Fruit fly (Drosophila melanogaster): ENCODE results near the gene Tsen2.

The Tsen2 gene

dm6 chr2L:16710234-16710633 is 19.3 kb upstream of the Tsen2 start:
- TF ChIP-seq noc (tag; optimal IDR thresholded peaks at IDR 0.05) = no peak

dm6 chr2L:16710677-16711076 is 18.9 kb upstream of the Tsen2 start:
- no peak for TF ChIP-seq noc (tag; optimal IDR thresholded peaks at IDR 0.05)

dm6 chr2L:16711891-16712290 is 17.7 kb upstream of the Tsen2 start:
- no peak for TF ChIP-seq noc (tag; optimal IDR thresholded peaks at IDR 0.05)

dm6 chr2L:16713929-16714328 is 15.6 kb upstream of the Tsen2 start:
- TF ChIP-seq noc (tag; optimal IDR thresholded peaks at IDR 0.05) = no peak

- no peak for TF ChIP-seq noc (tag; optimal IDR thresholded peaks at IDR 0.05)
Measured at dm6 chr2L:16715133-16715833, 14.3 kb upstream of the Tsen2 start.

- peak; percentile 83 for TF ChIP-seq noc (tag; optimal IDR thresholded peaks at IDR 0.05)
Measured at dm6 chr2L:16715841-16716701, 13.5 kb upstream of the Tsen2 start, which contains the start of the genes Cyt-c-d and CG31808. Cyt-c-d (plus strand) TSS chr2L:16715891. CG31808 (minus strand) TSS chr2L:16716195.

dm6 chr2L:16716771-16717170 is 12.8 kb upstream of the Tsen2 start:
- TF ChIP-seq noc (tag; optimal IDR thresholded peaks at IDR 0.05) = no peak

dm6 chr2L:16718446-16719173 is 11.0 kb upstream of the Tsen2 start:
- no peak for TF ChIP-seq noc (tag; optimal IDR thresholded peaks at IDR 0.05)

dm6 chr2L:16719643-16720515 is 9.7 kb upstream of the Tsen2 start, which contains the start of gene Cyt-c-p:
Cyt-c-p (plus strand) TSS chr2L:16719932.
- peak; percentile 49 for TF ChIP-seq noc (tag; optimal IDR thresholded peaks at IDR 0.05)

- peak; percentile 80 for TF ChIP-seq noc (tag; optimal IDR thresholded peaks at IDR 0.05)
Measured at dm6 chr2L:16720707-16721700, 8.6 kb upstream of the Tsen2 start.

- no peak for TF ChIP-seq noc (tag; optimal IDR thresholded peaks at IDR 0.05)
Measured at dm6 chr2L:16722596-16722995, 7.0 kb upstream of the Tsen2 start.

- peak; percentile 53 for TF ChIP-seq noc (tag; optimal IDR thresholded peaks at IDR 0.05)
Measured at dm6 chr2L:16727578-16728023, 2.0 kb upstream of the Tsen2 start, which contains the start of gene VhaSFD. VhaSFD (minus strand) TSS chr2L:16727826.

dm6 chr2L:16730939-16731338 is 1.4 kb downstream of the Tsen2 start, which contains the start of gene CG17996:
CG17996 (minus strand) TSS chr2L:16731039.
- TF ChIP-seq noc (tag; optimal IDR thresholded peaks at IDR 0.05) = no peak

dm6 chr2L:16731799-16732198 is 2.2 kb downstream of the Tsen2 start, which contains the start of gene Prosbeta4:
Prosbeta4 (minus strand) TSS chr2L:16732133.
- TF ChIP-seq noc (tag; optimal IDR thresholded peaks at IDR 0.05) = no peak
